Worm (Caenorhabditis elegans): ENCODE measurements around the gene far-2.

- TF ChIP-seq nfya-1 (tag; optimal IDR thresholded peaks at IDR 0.05) (no peak), ceh-2 (tag; optimal IDR thresholded peaks at IDR 0.05) (peak; percentile 38), elt-4 (tag; optimal IDR thresholded peaks at IDR 0.05) (no peak), nhr-11 (tag; optimal IDR thresholded peaks at IDR 0.05) (no peak), pat-9 (tag; optimal IDR thresholded peaks at IDR 0.05) (no peak)
These were observed 33.0 kb downstream of the far-2 start, which contains the start of gene ZK512.1 for ce11 chrIII:9114649-9115048.

Measured in whole organism, late embryonic.